Worm (Caenorhabditis elegans) whole organism, late embryonic: Measurements from ENCODE around the gene K03B4.4.
A peak's percentile ranks its signal among the peaks of the same experiment; 100 is the strongest.

Experiments
- C38D4.7 ChIP-seq: fragments of 200-800 bp; sonication (Bioruptor generic); optimal IDR thresholded peaks from 2 replicates; lab custom pipeline; 2018; ENCODE audit warnings: mild to moderate bottlenecking, missing genetic modification characterization, moderate library complexity, missing compliant biosample characterization
- F13H6.1 ChIP-seq: sonication (generic microtip); optimal IDR thresholded peaks from 2 replicates; lab custom pipeline; 2016; ENCODE audit warnings: missing genetic modification characterization, missing compliant biosample characterization
- K02D7.2 ChIP-seq: sonication (generic microtip); optimal IDR thresholded peaks from 2 replicates; lab custom pipeline; 2017; ENCODE audit warnings: mild to moderate bottlenecking, missing genetic modification characterization, missing compliant biosample characterization
- K09A11.1 ChIP-seq: sonication (generic microtip); optimal IDR thresholded peaks from 2 replicates; lab custom pipeline; 2017; ENCODE audit warnings: antibody characterized with exemption, mild to moderate bottlenecking, missing genetic modification characterization, missing compliant biosample characterization; ENCODE audit not compliant: insufficient read depth
- T23F11.4 ChIP-seq: fragments of 200-800 bp; sonication (Bioruptor generic); optimal IDR thresholded peaks from 2 replicates; lab custom pipeline; 2018; ENCODE audit warnings: mild to moderate bottlenecking, missing genetic modification characterization, missing compliant biosample characterization
- Y22D7AL.16 ChIP-seq: sonication (generic microtip); optimal IDR thresholded peaks from 2 replicates; lab custom pipeline; 2016; ENCODE audit warnings: missing genetic modification characterization, missing compliant biosample characterization
- ahr-1 ChIP-seq: sonication (generic microtip); optimal IDR thresholded peaks from 2 replicates; lab custom pipeline; 2016; ENCODE audit warnings: missing genetic modification characterization, missing compliant biosample characterization
- ama-1 ChIP-seq: fragments of 150-350 bp; optimal IDR thresholded peaks from 2 replicates; lab custom pipeline; 2014
- ceh-14 ChIP-seq: sonication (generic microtip); optimal IDR thresholded peaks from 2 replicates; lab custom pipeline; 2016; ENCODE audit warnings: missing genotype, missing genetic modification characterization, missing compliant biosample characterization
- ceh-18 ChIP-seq: sonication (generic microtip); optimal IDR thresholded peaks from 2 replicates; lab custom pipeline; 2016; ENCODE audit warnings: missing genetic modification characterization, missing compliant biosample characterization
- ceh-19 ChIP-seq: fragments of 200-800 bp; sonication (Bioruptor generic); optimal IDR thresholded peaks from 2 replicates; lab custom pipeline; 2018; ENCODE audit warnings: mild to moderate bottlenecking, missing genetic modification characterization, missing compliant biosample characterization
- ceh-22 ChIP-seq: sonication (generic microtip); optimal IDR thresholded peaks from 2 replicates; lab custom pipeline; 2017; ENCODE audit warnings: missing biosample characterization, missing genetic modification characterization
- ceh-24 ChIP-seq: sonication (generic microtip); optimal IDR thresholded peaks from 2 replicates; lab custom pipeline; 2016; ENCODE audit warnings: mild to moderate bottlenecking, missing genetic modification characterization, missing compliant biosample characterization
- ceh-30 ChIP-seq: fragments of 150-350 bp; optimal IDR thresholded peaks from 2 replicates; lab custom pipeline; 2014; ENCODE audit warnings: missing biosample characterization, missing genetic modification characterization
- ceh-31 ChIP-seq: sonication (generic microtip); optimal IDR thresholded peaks from 2 replicates; lab custom pipeline; 2016; ENCODE audit warnings: missing genetic modification characterization, missing compliant biosample characterization
- ceh-34 ChIP-seq: sonication (generic microtip); optimal IDR thresholded peaks from 2 replicates; lab custom pipeline; 2016; ENCODE audit warnings: mild to moderate bottlenecking, missing genetic modification characterization, missing compliant biosample characterization
- ceh-45 ChIP-seq: fragments of 200-800 bp; sonication (Bioruptor generic); IDR thresholded peaks from 2 replicates; pipeline ENCODE4 v1.3.6; 2022; ENCODE audit warnings: missing genetic modification reagents, missing genetic modification characterization, missing compliant biosample characterization
- ceh-6 ChIP-seq: fragments of 200-800 bp; sonication (Bioruptor generic); optimal IDR thresholded peaks from 2 replicates; lab custom pipeline; 2018; ENCODE audit warnings: mild to moderate bottlenecking, missing genetic modification characterization, missing compliant biosample characterization
- che-1 ChIP-seq: sonication (generic microtip); optimal IDR thresholded peaks from 2 replicates; lab custom pipeline; 2016; ENCODE audit warnings: mild to moderate bottlenecking, missing genetic modification characterization, missing compliant biosample characterization
- dmd-4 ChIP-seq: sonication (generic microtip); optimal IDR thresholded peaks from 2 replicates; lab custom pipeline; 2016; ENCODE audit warnings: borderline replicate concordance, missing genetic modification characterization, missing compliant biosample characterization
- dve-1 ChIP-seq: sonication (generic microtip); optimal IDR thresholded peaks from 2 replicates; lab custom pipeline; 2017; ENCODE audit warnings: antibody characterized with exemption, mild to moderate bottlenecking, missing genetic modification characterization, missing compliant biosample characterization
- elt-2 ChIP-seq: sonication (generic microtip); optimal IDR thresholded peaks from 2 replicates; lab custom pipeline; 2016; ENCODE audit warnings: missing genetic modification reagents, missing genetic modification characterization, missing compliant biosample characterization
- ets-4 ChIP-seq: sonication (generic microtip); optimal IDR thresholded peaks from 2 replicates; lab custom pipeline; 2016; ENCODE audit warnings: missing genetic modification characterization, missing compliant biosample characterization
- eyg-1 ChIP-seq: sonication (generic microtip); optimal IDR thresholded peaks from 2 replicates; lab custom pipeline; 2016; ENCODE audit warnings: missing genotype, missing genetic modification characterization, missing compliant biosample characterization
- fax-1 ChIP-seq: sonication (generic microtip); optimal IDR thresholded peaks from 2 replicates; lab custom pipeline; 2016; ENCODE audit warnings: missing genotype, missing genetic modification characterization, missing compliant biosample characterization
- fkh-10 ChIP-seq: fragments of 150-350 bp; optimal IDR thresholded peaks from 2 replicates; lab custom pipeline; 2014; ENCODE audit warnings: missing biosample characterization, missing genetic modification reagents, missing genetic modification characterization
- fkh-6 ChIP-seq: sonication (generic microtip); optimal IDR thresholded peaks from 2 replicates; lab custom pipeline; 2016; ENCODE audit warnings: missing genetic modification characterization, missing compliant biosample characterization
- gmeb-2 ChIP-seq: sonication (generic microtip); optimal IDR thresholded peaks from 2 replicates; lab custom pipeline; 2016; ENCODE audit warnings: missing genetic modification characterization, inconsistent platforms, missing compliant biosample characterization
- hlh-15 ChIP-seq: sonication (generic microtip); optimal IDR thresholded peaks from 2 replicates; lab custom pipeline; 2016; ENCODE audit warnings: missing genetic modification characterization, missing compliant biosample characterization
- hlh-30 ChIP-seq: sonication (generic microtip); optimal IDR thresholded peaks from 2 replicates; lab custom pipeline; 2017; ENCODE audit warnings: antibody characterized with exemption, missing genetic modification characterization, missing compliant biosample characterization; ENCODE audit not compliant: insufficient read depth
- hlh-6 ChIP-seq: sonication (generic microtip); optimal IDR thresholded peaks from 2 replicates; lab custom pipeline; 2016; ENCODE audit warnings: missing genotype, missing genetic modification characterization, missing compliant biosample characterization
- lim-6 ChIP-seq: sonication (generic microtip); optimal IDR thresholded peaks from 2 replicates; lab custom pipeline; 2016; ENCODE audit warnings: missing genetic modification characterization, missing compliant biosample characterization
- lin-11 ChIP-seq: fragments of 200-800 bp; sonication (Bioruptor generic); optimal IDR thresholded peaks from 2 replicates; lab custom pipeline; 2018; ENCODE audit warnings: mild to moderate bottlenecking, missing genetic modification characterization, missing compliant biosample characterization
- mec-3 ChIP-seq: sonication (generic microtip); optimal IDR thresholded peaks from 2 replicates; lab custom pipeline; 2016; ENCODE audit warnings: borderline replicate concordance, missing genetic modification characterization, missing compliant biosample characterization
- nfya-1 ChIP-seq: sonication (generic microtip); optimal IDR thresholded peaks from 2 replicates; lab custom pipeline; 2017; ENCODE audit warnings: missing genetic modification characterization, mild to moderate bottlenecking, missing compliant biosample characterization, antibody characterized with exemption, moderate library complexity
- nhr-11 ChIP-seq: fragments of 150-350 bp; optimal IDR thresholded peaks from 2 replicates; lab custom pipeline; 2014; ENCODE audit warnings: missing biosample characterization, missing genetic modification characterization
- nhr-232 ChIP-seq: sonication (generic microtip); optimal IDR thresholded peaks from 2 replicates; lab custom pipeline; 2016; ENCODE audit warnings: missing genetic modification characterization, missing compliant biosample characterization
- npax-4 ChIP-seq: sonication (generic microtip); optimal IDR thresholded peaks from 2 replicates; lab custom pipeline; 2016; ENCODE audit warnings: missing genetic modification characterization, missing compliant biosample characterization
- pag-3 ChIP-seq: sonication (generic microtip); optimal IDR thresholded peaks from 2 replicates; lab custom pipeline; 2016; ENCODE audit warnings: missing compliant biosample characterization, missing genetic modification characterization, borderline replicate concordance
- pax-1 ChIP-seq: fragments of 150-350 bp; optimal IDR thresholded peaks from 2 replicates; lab custom pipeline; 2014; ENCODE audit warnings: missing biosample characterization, missing genetic modification characterization
- pha-2 ChIP-seq: sonication (generic microtip); optimal IDR thresholded peaks from 2 replicates; lab custom pipeline; 2017; ENCODE audit warnings: mild to moderate bottlenecking, missing genetic modification characterization, missing compliant biosample characterization
- pha-4 ChIP-seq: fragments of 150-350 bp; optimal IDR thresholded peaks from 2 replicates; lab custom pipeline; 2018; ENCODE audit warnings: missing biosample characterization, missing genetic modification reagents, missing genetic modification characterization
- ref-2 ChIP-seq: sonication (generic microtip); optimal IDR thresholded peaks from 2 replicates; lab custom pipeline; 2016; ENCODE audit warnings: missing genetic modification characterization, missing compliant biosample characterization
- rnt-1 ChIP-seq: sonication (generic microtip); optimal IDR thresholded peaks from 2 replicates; lab custom pipeline; 2016; ENCODE audit warnings: missing genetic modification characterization, missing compliant biosample characterization
- sdc-2 ChIP-seq: sonication (generic microtip); optimal IDR thresholded peaks from 2 replicates; lab custom pipeline; 2016; ENCODE audit warnings: missing genotype, missing genetic modification characterization, missing compliant biosample characterization
- sox-2 ChIP-seq: fragments of 200-800 bp; sonication (Bioruptor generic); IDR thresholded peaks from 2 replicates; pipeline ENCODE4 v1.3.6; 2022; ENCODE audit warnings: missing genetic modification reagents, missing genetic modification characterization, missing compliant biosample characterization
- sox-4 ChIP-seq: sonication (generic microtip); optimal IDR thresholded peaks from 2 replicates; lab custom pipeline; 2017; ENCODE audit warnings: mild to moderate bottlenecking, missing genetic modification characterization, inconsistent platforms, missing compliant biosample characterization
- syd-9 ChIP-seq: sonication (generic microtip); optimal IDR thresholded peaks from 2 replicates; lab custom pipeline; 2016; ENCODE audit warnings: mild to moderate bottlenecking, missing genetic modification characterization, moderate library complexity, missing compliant biosample characterization
- ttx-3 ChIP-seq: sonication (generic microtip); optimal IDR thresholded peaks from 2 replicates; lab custom pipeline; 2016; ENCODE audit warnings: missing genetic modification reagents, missing genetic modification characterization, missing compliant biosample characterization
- unc-3 ChIP-seq, 2 experiments: fragments of 200-800 bp in 1 of 2; sonication (Bioruptor generic) in 1 of 2; sonication (generic microtip) in 1 of 2; conservative IDR thresholded peaks in 1 of 2; optimal IDR thresholded peaks in 1 of 2; 2 replicates each; pipeline versions ENCODE4 v1.3.6 to Lab custom; 2016 to 2022; ENCODE audit warnings: missing compliant biosample characterization in 2 of 2, missing genetic modification characterization in 2 of 2, missing genetic modification reagents in 1 of 2
- unc-55 ChIP-seq: sonication (generic microtip); optimal IDR thresholded peaks from 2 replicates; lab custom pipeline; 2017; ENCODE audit warnings: missing biosample characterization, missing genetic modification reagents, missing genetic modification characterization
- unc-86 ChIP-seq: sonication (generic microtip); optimal IDR thresholded peaks from 2 replicates; lab custom pipeline; 2016; ENCODE audit warnings: missing genetic modification characterization, missing compliant biosample characterization
- zip-5 ChIP-seq: sonication (generic microtip); optimal IDR thresholded peaks from 2 replicates; lab custom pipeline; 2016; ENCODE audit warnings: missing genetic modification characterization, missing compliant biosample characterization

The K03B4.4 gene

DNA sequence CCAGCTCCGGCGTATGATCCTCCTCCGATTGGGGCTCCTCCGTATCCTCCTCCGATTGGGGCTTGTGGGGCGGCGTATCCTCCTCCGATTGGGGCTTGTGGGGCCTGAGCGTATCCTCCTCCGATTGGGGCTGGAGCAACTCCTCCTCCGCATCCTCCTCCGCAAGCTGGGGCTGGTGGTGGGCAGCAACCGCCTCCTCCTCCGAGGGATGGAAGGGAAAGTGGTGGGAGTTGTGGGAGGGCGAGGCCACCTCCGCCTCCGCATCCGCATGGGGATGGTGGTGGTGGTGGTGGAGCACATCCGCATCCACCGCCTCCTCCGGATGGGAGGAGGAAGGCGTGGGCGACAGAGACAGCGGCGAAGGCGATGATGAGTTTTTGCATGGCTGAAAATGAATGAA is 33.9 kb upstream of the K03B4.4 start, which contains the start of gene F41F3.3:
F41F3.3 (minus strand) TSS at position 383 of the 400 bp plus-strand sequence.
- TF ChIP-seq nfya-1 (tag; lab: Kevin White, UChicago) (no peak), F13H6.1 (tag; lab: Kevin White, UChicago) (peak; percentile 49), Y22D7AL.16 (tag; lab: Kevin White, UChicago) (no peak), che-1 (tag; lab: Kevin White, UChicago) (no peak), syd-9 (tag; lab: Kevin White, UChicago) (no peak), K09A11.1 (no peak), ceh-19 (GFP tag; lab: Kevin White, UChicago) (no peak), pag-3 (tag; lab: Kevin White, UChicago) (no peak), ttx-3 (tag; lab: Kevin White, UChicago) (no peak), unc-86 (tag; lab: Kevin White, UChicago) (no peak), ceh-34 (no peak), elt-2 (tag; lab: Kevin White, UChicago) (no peak), nhr-11 (tag; lab: Kevin White, UChicago) (no peak), ceh-24 (tag; lab: Kevin White, UChicago) (no peak), ceh-45 (GFP tag; lab: Robert Waterston, UW) (0 out of 2 replicates have a peak, but pooled peaks have one; percentile 29), npax-4 (no peak), dmd-4 (peak; percentile 25), hlh-30 (tag; lab: Kevin White, UChicago) (no peak), ama-1 (lab: Kevin White, UChicago) (no peak), ceh-6 (GFP tag; lab: Kevin White, UChicago) (peak; percentile 32), fax-1 (tag; lab: Kevin White, UChicago) (no peak), pha-2 (no peak), ahr-1 (tag; lab: Kevin White, UChicago) (no peak), eyg-1 (tag; lab: Kevin White, UChicago) (no peak), fkh-6 (no peak), unc-3 (GFP tag; conservative IDR thresholded peaks at IDR 0.05; lab: Robert Waterston, UW) (no peak), unc-3 (tag; optimal IDR thresholded peaks at IDR 0.05; lab: Kevin White, UChicago) (no peak), ceh-22 (tag; lab: Kevin White, UChicago) (no peak), lim-6 (tag; lab: Kevin White, UChicago) (no peak), sdc-2 (tag; lab: Kevin White, UChicago) (no peak), ceh-31 (tag; lab: Kevin White, UChicago) (peak; percentile 21), rnt-1 (tag; lab: Kevin White, UChicago) (no peak), sox-2 (GFP tag; lab: Robert Waterston, UW) (no peak), ceh-18 (tag; lab: Kevin White, UChicago) (no peak), gmeb-2 (tag; lab: Kevin White, UChicago) (peak; percentile 24), ets-4 (tag; lab: Kevin White, UChicago) (no peak), unc-55 (no peak), ref-2 (tag; lab: Kevin White, UChicago) (peak; percentile 50), lin-11 (tag; lab: Kevin White, UChicago) (peak; percentile 1), pha-4 (tag; lab: Kevin White, UChicago) (no peak), pax-1 (tag; lab: Kevin White, UChicago) (no peak), ceh-14 (tag; lab: Kevin White, UChicago) (peak; percentile 29), hlh-15 (tag; lab: Kevin White, UChicago) (no peak), K02D7.2 (tag; lab: Kevin White, UChicago) (peak; percentile 15), ceh-30 (tag; lab: Kevin White, UChicago) (no peak), sox-4 (tag; lab: Kevin White, UChicago) (peak; percentile 43), dve-1 (tag; lab: Kevin White, UChicago) (no peak), zip-5 (tag; lab: Kevin White, UChicago) (no peak), nhr-232 (tag; lab: Kevin White, UChicago) (no peak), mec-3 (tag; lab: Kevin White, UChicago) (peak; percentile 67), hlh-6 (tag; lab: Kevin White, UChicago) (no peak), fkh-10 (GFP tag; lab: Kevin White, UChicago) (no peak), C38D4.7 (no peak), T23F11.4 (GFP tag; lab: Kevin White, UChicago) (peak; percentile 93)
